Fruit fly (Drosophila melanogaster): ENCODE data around the gene CG31909.

dm6 chr2L:7214885-7215284 lies 42.4 kb upstream of the CG31909 start:
- TF ChIP-seq CG3032 (tag; optimal IDR thresholded peaks at IDR 0.05), result no peak
- no peak for TF ChIP-seq CG6854 (GFP tag; optimal IDR thresholded peaks at IDR 0.05)
- no peak for TF ChIP-seq CG6276 (GFP tag; optimal IDR thresholded peaks at IDR 0.05)
- no peak for TF ChIP-seq Lpt (GFP tag; optimal IDR thresholded peaks at IDR 0.05)
- peak; percentile 77 for TF ChIP-seq vri (GFP tag; optimal IDR thresholded peaks at IDR 0.05)
- no peak for TF ChIP-seq Smox (GFP tag; optimal IDR thresholded peaks at IDR 0.05)
- no peak for TF ChIP-seq Sox102F (GFP tag; optimal IDR thresholded peaks at IDR 0.05)
- no peak for TF ChIP-seq CG4318 (GFP tag; optimal IDR thresholded peaks at IDR 0.05)
- peak; percentile 51 for TF ChIP-seq fkh (GFP tag; optimal IDR thresholded peaks at IDR 0.05)
